Worm (Caenorhabditis elegans) whole organism, L1 larva: ENCODE data around the gene suex-2.

Source experiments
- dpl-1 ChIP-seq, 3 experiments: fragments of 150-350 bp in 2 of 3; sonication (generic microtip) in 1 of 3; optimal IDR thresholded peaks; 2 replicates each; lab custom pipeline; 2014 to 2017; ENCODE audit warnings: missing biosample characterization in 3 of 3, missing genetic modification characterization in 3 of 3, missing genetic modification reagents in 3 of 3
- fkh-10 ChIP-seq: sonication (generic microtip); optimal IDR thresholded peaks from 2 replicates; lab custom pipeline; 2017; ENCODE audit warnings: missing biosample characterization, missing genetic modification reagents, missing genetic modification characterization
- hlh-4 ChIP-seq: sonication (generic microtip); optimal IDR thresholded peaks from 2 replicates; lab custom pipeline; 2016; ENCODE audit warnings: mild to moderate bottlenecking, missing genetic modification characterization, missing compliant biosample characterization
- isw-1 ChIP-seq: fragments of 200-800 bp; sonication (Bioruptor generic); IDR thresholded peaks from 2 replicates; pipeline ENCODE4 v1.3.6; 2022; ENCODE audit warnings: missing genetic modification characterization, missing compliant biosample characterization
- jun-1 ChIP-seq: fragments of 150-350 bp; optimal IDR thresholded peaks from 2 replicates; lab custom pipeline; 2014; ENCODE audit warnings: missing biosample characterization, missing genetic modification reagents, missing genetic modification characterization
- mab-9 ChIP-seq: fragments of 200-800 bp; sonication (Bioruptor generic); IDR thresholded peaks from 2 replicates; pipeline ENCODE4 v1.3.6; 2022; ENCODE audit warnings: missing genetic modification reagents, missing genetic modification characterization, missing compliant biosample characterization
- unc-130 ChIP-seq: fragments of 150-350 bp; optimal IDR thresholded peaks from 2 replicates; lab custom pipeline; 2017; ENCODE audit warnings: missing biosample characterization, missing genetic modification characterization, inconsistent platforms
- unc-86 ChIP-seq: sonication (generic microtip); optimal IDR thresholded peaks from 2 replicates; lab custom pipeline; 2016; ENCODE audit warnings: missing genetic modification characterization, missing compliant biosample characterization
- ztf-11 ChIP-seq, 2 experiments: sonication (generic microtip); optimal IDR thresholded peaks; 2 replicates each; lab custom pipeline; 2016 to 2017; ENCODE audit warnings: missing genetic modification characterization in 2 of 2, missing biosample characterization in 1 of 2, missing compliant biosample characterization in 1 of 2
- ztf-4 ChIP-seq: fragments of 150-350 bp; optimal IDR thresholded peaks from 2 replicates; lab custom pipeline; 2014; ENCODE audit warnings: missing biosample characterization, missing genetic modification characterization

DNA sequence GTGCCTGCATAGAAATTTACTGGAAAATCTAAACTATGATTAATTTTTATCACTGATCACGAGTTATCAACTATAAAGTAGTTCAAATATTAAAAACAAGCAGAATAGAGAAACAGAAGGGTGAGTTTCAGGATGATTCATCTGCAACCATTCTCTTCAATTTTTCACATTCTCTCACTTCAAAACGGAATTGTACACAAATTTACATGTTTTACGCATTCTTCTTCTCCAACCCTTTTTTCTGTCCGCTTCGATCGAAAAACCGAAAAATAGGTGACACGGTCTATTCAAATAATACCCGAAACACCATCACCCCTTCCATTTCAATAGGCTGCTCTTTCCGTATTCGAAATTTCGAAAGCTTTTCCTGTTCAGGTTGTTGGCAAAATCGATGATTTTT lies 34.5 kb upstream of the suex-2 start, which contains the start of gene D1046.4:
- TF ChIP-seq ztf-4 (tag; lab: Kevin White, UChicago) (no peak), mab-9 (GFP tag; lab: Robert Waterston, UW) (no peak), hlh-4 (no peak), ztf-11 (tag; optimal IDR thresholded peaks at IDR 0.05; lab: Kevin White, UChicago) (no peak), jun-1 (tag; lab: Kevin White, UChicago) (no peak), unc-86 (no peak), unc-130 (tag; lab: Kevin White, UChicago) (no peak), dpl-1 (GFP tag; optimal IDR thresholded peaks at IDR 0.05; lab: Kevin White, UChicago) (no peak), isw-1 (GFP tag; lab: Robert Waterston, UW) (no peak), fkh-10 (GFP tag; lab: Kevin White, UChicago) (no peak)
